Fruit fly (Drosophila melanogaster) whole organism, pupa: ENCODE results near the gene CG12723.

Source experiments
- CG10348 ChIP-seq: fragments of 200-800 bp; sonication (Bioruptor generic); IDR thresholded peaks from 2 replicates; pipeline ENCODE4 v1.3.6; 2022; ENCODE audit warnings: missing biosample characterization, missing genetic modification characterization
- CG12605 ChIP-seq: fragments of 200-800 bp; sonication (Bioruptor generic); IDR thresholded peaks from 2 replicates; pipeline ENCODE4 v1.3.6; 2022; ENCODE audit warnings: missing biosample characterization, missing genetic modification characterization
- CG14655 ChIP-seq: fragments of 200-800 bp; sonication (Bioruptor generic); optimal IDR thresholded peaks from 3 replicates; lab custom pipeline; 2017; ENCODE audit warnings: mild to moderate bottlenecking, missing biosample characterization, missing genetic modification reagents, missing genetic modification characterization
- CG17806 ChIP-seq: fragments of 200-800 bp; sonication (Bioruptor generic); optimal IDR thresholded peaks from 2 replicates; lab custom pipeline; 2018; ENCODE audit warnings: missing biosample characterization, mild to moderate bottlenecking, missing genetic modification characterization, moderate library complexity
- CG32121 ChIP-seq: fragments of 200-800 bp; sonication (Bioruptor generic); IDR thresholded peaks from 2 replicates; pipeline ENCODE4 v1.3.6; 2022; ENCODE audit warnings: missing biosample characterization, missing genetic modification characterization
- CG34367 ChIP-seq: fragments of 200-800 bp; sonication (Bioruptor generic); optimal IDR thresholded peaks from 2 replicates; lab custom pipeline; 2018; ENCODE audit warnings: missing biosample characterization, mild to moderate bottlenecking, missing genetic modification characterization
- CG8159 ChIP-seq: fragments of 200-800 bp; sonication (Bioruptor generic); optimal IDR thresholded peaks from 3 replicates; lab custom pipeline; 2018; ENCODE audit warnings: missing biosample characterization, mild to moderate bottlenecking, missing genetic modification characterization, moderate library complexity
- CG9948 ChIP-seq: fragments of 200-800 bp; sonication (Bioruptor generic); optimal IDR thresholded peaks from 2 replicates; lab custom pipeline; 2018; ENCODE audit warnings: missing biosample characterization, mild to moderate bottlenecking, missing genetic modification characterization, moderate library complexity
- D1 ChIP-seq: fragments of 200-800 bp; sonication (Bioruptor generic); optimal IDR thresholded peaks from 2 replicates; lab custom pipeline; 2018; ENCODE audit warnings: missing biosample characterization, mild to moderate bottlenecking, missing genetic modification characterization, moderate library complexity
- EcR ChIP-seq: fragments of 200-800 bp; sonication (Bioruptor generic); optimal IDR thresholded peaks from 3 replicates; lab custom pipeline; 2019; ENCODE audit warnings: missing biosample characterization, missing genetic modification characterization, mild to moderate bottlenecking, moderate library complexity, missing genetic modification reagents
- Pif1A ChIP-seq: fragments of 200-800 bp; sonication (Bioruptor generic); optimal IDR thresholded peaks from 3 replicates; lab custom pipeline; 2016; ENCODE audit warnings: missing biosample characterization, missing genetic modification characterization
- fd96Ca ChIP-seq: fragments of 200-800 bp; sonication (Bioruptor generic); IDR thresholded peaks from 3 replicates; pipeline ENCODE4 v1.3.6; 2022; ENCODE audit warnings: missing biosample characterization, missing genetic modification characterization
- gl ChIP-seq: fragments of 200-800 bp; sonication (Bioruptor generic); optimal IDR thresholded peaks from 2 replicates; lab custom pipeline; 2018; ENCODE audit warnings: missing biosample characterization, mild to moderate bottlenecking, missing genetic modification characterization
- rn ChIP-seq: fragments of 200-800 bp; sonication (Bioruptor generic); IDR thresholded peaks from 2 replicates; pipeline ENCODE4 v1.3.6; 2022; ENCODE audit warnings: missing biosample characterization, missing genetic modification characterization

dm6 chrX:13236516-13237245, 45.0 kb upstream of the CG12723 start, which contains the start of gene CG32639:
- no peak for TF ChIP-seq fd96Ca
- no peak for TF ChIP-seq CG8159 (tag; lab: Kevin White, UChicago)
- no peak for TF ChIP-seq EcR (GFP tag; lab: Kevin White, UChicago)
- TF ChIP-seq CG10348: no peak
- TF ChIP-seq CG32121 (GFP tag; lab: Robert Waterston, UW): no peak
- TF ChIP-seq rn (GFP tag; lab: Robert Waterston, UW): no peak
- no peak for TF ChIP-seq Pif1A (GFP tag; lab: Kevin White, UChicago)
- TF ChIP-seq D1 (tag; lab: Kevin White, UChicago): no peak
- no peak for TF ChIP-seq gl
- no peak for TF ChIP-seq CG14655 (GFP tag; lab: Kevin White, UChicago)
- TF ChIP-seq CG9948 (tag; lab: Kevin White, UChicago): no peak
- no peak for TF ChIP-seq CG12605
- TF ChIP-seq CG17806 (tag; lab: Kevin White, UChicago): no peak
- no peak for TF ChIP-seq CG34367 (tag; lab: Kevin White, UChicago)
